Fruit fly (Drosophila melanogaster) whole organism, embryonic: ENCODE measurements around the gene CG5969.

Experiments used
- Bteb2 ChIP-seq: fragments of 200-800 bp; sonication (Bioruptor generic); optimal IDR thresholded peaks from 2 replicates; lab custom pipeline; 2016; ENCODE audit warnings: missing biosample characterization, missing genetic modification characterization
- C15 ChIP-seq: fragments of 200-800 bp; sonication (Bioruptor generic); IDR thresholded peaks from 3 replicates; pipeline ENCODE4 v1.3.6; 2022; ENCODE audit warnings: missing biosample characterization, missing genetic modification characterization
- CG10209 ChIP-seq: fragments of 200-800 bp; sonication (Bioruptor generic); optimal IDR thresholded peaks from 3 replicates; lab custom pipeline; 2017; ENCODE audit warnings: missing biosample characterization, mild to moderate bottlenecking, missing genetic modification characterization, missing genetic modification reagents
- CG11456 ChIP-seq: fragments of 200-800 bp; sonication (Bioruptor generic); IDR thresholded peaks from 3 replicates; pipeline ENCODE4 v1.3.6; 2022; ENCODE audit warnings: missing biosample characterization, missing genetic modification characterization
- CG11504 ChIP-seq: fragments of 200-800 bp; sonication (Bioruptor generic); optimal IDR thresholded peaks from 3 replicates; lab custom pipeline; 2019; ENCODE audit warnings: missing biosample characterization, mild to moderate bottlenecking, missing genetic modification characterization, moderate library complexity
- CG13287 ChIP-seq: fragments of 200-800 bp; sonication (Bioruptor generic); IDR thresholded peaks from 2 replicates; pipeline ENCODE4 v1.3.6; 2022; ENCODE audit warnings: missing biosample characterization, missing genetic modification characterization; ENCODE audit not compliant: partially characterized antibody
- CG16813 ChIP-seq: fragments of 200-800 bp; sonication (Bioruptor generic); IDR thresholded peaks from 3 replicates; pipeline ENCODE4 v1.3.6; 2022; ENCODE audit warnings: missing biosample characterization, missing genetic modification characterization; ENCODE audit not compliant: partially characterized antibody
- CG31224 ChIP-seq: fragments of 200-800 bp; sonication (Bioruptor generic); IDR thresholded peaks from 2 replicates; pipeline ENCODE4 v1.3.6; 2022; ENCODE audit warnings: missing biosample characterization, missing genetic modification characterization
- CG3838 ChIP-seq: fragments of 200-800 bp; sonication (Bioruptor generic); optimal IDR thresholded peaks from 3 replicates; lab custom pipeline; 2016; ENCODE audit warnings: missing biosample characterization, missing genetic modification characterization
- CG4282 ChIP-seq: fragments of 200-800 bp; sonication (Bioruptor generic); optimal IDR thresholded peaks from 2 replicates; lab custom pipeline; 2016; ENCODE audit warnings: missing biosample characterization, missing genetic modification characterization
- CG6175 ChIP-seq: fragments of 200-800 bp; sonication (Bioruptor generic); IDR thresholded peaks from 3 replicates; pipeline ENCODE4 v1.3.6; 2022; ENCODE audit warnings: missing biosample characterization, missing genetic modification characterization
- CG9817 ChIP-seq: fragments of 200-800 bp; sonication (Bioruptor generic); optimal IDR thresholded peaks from 2 replicates; lab custom pipeline; 2018; ENCODE audit warnings: missing biosample characterization, mild to moderate bottlenecking, missing genetic modification characterization, moderate library complexity
- Dbx ChIP-seq: fragments of 200-800 bp; sonication (Bioruptor generic); IDR thresholded peaks from 3 replicates; pipeline ENCODE4 v1.3.6; 2022; ENCODE audit warnings: missing biosample characterization, missing genetic modification characterization
- Dfd ChIP-seq, 2 experiments: fragments of >200 bp; optimal IDR thresholded peaks; 2 replicates each; lab custom pipeline; 2017; ENCODE audit warnings: missing biosample characterization in 2 of 2, missing genetic modification characterization in 2 of 2
- Dip3 ChIP-seq: fragments of 200-800 bp; sonication (Bioruptor generic); optimal IDR thresholded peaks from 3 replicates; lab custom pipeline; 2016; ENCODE audit warnings: missing biosample characterization, missing genetic modification characterization
- Fer2 ChIP-seq: fragments of 200-800 bp; sonication (Bioruptor generic); optimal IDR thresholded peaks from 2 replicates; lab custom pipeline; 2018; ENCODE audit warnings: missing biosample characterization, mild to moderate bottlenecking, missing genetic modification characterization, moderate library complexity
- HmgD ChIP-seq: fragments of 200-800 bp; sonication (Bioruptor generic); optimal IDR thresholded peaks from 3 replicates; lab custom pipeline; 2016; ENCODE audit warnings: missing biosample characterization, missing genetic modification characterization
- Med ChIP-seq: fragments of 200-800 bp; sonication (Bioruptor generic); peaks from one replicate; lab custom pipeline; 2016; ENCODE audit warnings: missing biosample characterization, missing genetic modification characterization, mild to moderate bottlenecking, inconsistent platforms, moderate library complexity
- Mrtf ChIP-seq: fragments of 200-800 bp; sonication (Bioruptor generic); IDR thresholded peaks from 3 replicates; pipeline ENCODE4 v1.3.6; 2022; ENCODE audit warnings: missing biosample characterization, missing genetic modification characterization
- Nf-YA ChIP-seq: fragments of 200-800 bp; sonication (Bioruptor generic); IDR thresholded peaks from 2 replicates; pipeline ENCODE4 v1.3.6; 2022; ENCODE audit warnings: missing biosample characterization, missing genetic modification characterization
- NfI ChIP-seq: fragments of 200-800 bp; sonication (Bioruptor generic); optimal IDR thresholded peaks from 3 replicates; lab custom pipeline; 2018; ENCODE audit warnings: missing biosample characterization, mild to moderate bottlenecking, missing genetic modification characterization, moderate library complexity
- PHDP ChIP-seq: fragments of 200-800 bp; sonication (Bioruptor generic); optimal IDR thresholded peaks from 3 replicates; lab custom pipeline; 2018; ENCODE audit warnings: missing biosample characterization, mild to moderate bottlenecking, missing genetic modification characterization, moderate library complexity
- Pdp1 ChIP-seq, 2 experiments: fragments of 200-800 bp; sonication (Bioruptor generic); optimal IDR thresholded peaks; 3 replicates each; lab custom pipeline; 2016; ENCODE audit warnings: missing biosample characterization in 2 of 2, missing genetic modification characterization in 2 of 2, mild to moderate bottlenecking in 1 of 2, moderate library complexity in 1 of 2
- Rfx ChIP-seq: fragments of 200-800 bp; sonication (Bioruptor generic); IDR thresholded peaks from 2 replicates; pipeline ENCODE4 v1.3.6; 2022; ENCODE audit warnings: missing biosample characterization, missing genetic modification characterization
- YL-1 ChIP-seq: fragments of 200-800 bp; sonication (Bioruptor generic); optimal IDR thresholded peaks from 3 replicates; lab custom pipeline; 2017; ENCODE audit warnings: missing biosample characterization, mild to moderate bottlenecking, missing genetic modification characterization
- az2 ChIP-seq: fragments of 200-800 bp; sonication (Bioruptor generic); optimal IDR thresholded peaks from 3 replicates; lab custom pipeline; 2016; ENCODE audit warnings: missing biosample characterization, missing genetic modification characterization
- cas ChIP-seq: fragments of 200-800 bp; sonication (Bioruptor generic); IDR thresholded peaks from 2 replicates; pipeline ENCODE4 v1.3.6; 2022; ENCODE audit warnings: missing biosample characterization, missing genetic modification characterization
- cato ChIP-seq: fragments of 200-800 bp; sonication (Bioruptor generic); optimal IDR thresholded peaks from 2 replicates; lab custom pipeline; 2016; ENCODE audit warnings: missing biosample characterization, missing genetic modification characterization, borderline replicate concordance
- cg ChIP-seq: fragments of 200-800 bp; sonication (Bioruptor generic); optimal IDR thresholded peaks from 3 replicates; lab custom pipeline; 2019; ENCODE audit warnings: missing biosample characterization, mild to moderate bottlenecking, missing genetic modification characterization, moderate library complexity
- ci ChIP-seq: fragments of 200-800 bp; sonication (Bioruptor generic); IDR thresholded peaks from 3 replicates; pipeline ENCODE4 v1.3.6; 2022; ENCODE audit warnings: missing biosample characterization, missing genetic modification characterization
- crp ChIP-seq, 2 experiments: fragments of 200-800 bp; sonication (Bioruptor generic); optimal IDR thresholded peaks; 2 replicates in 1 of 2; 3 replicates in 1 of 2; lab custom pipeline; 2017; ENCODE audit warnings: missing biosample characterization in 2 of 2, missing genetic modification characterization in 2 of 2, mild to moderate bottlenecking in 1 of 2, moderate library complexity in 1 of 2
- dimm ChIP-seq: fragments of 200-800 bp; sonication (Bioruptor generic); IDR thresholded peaks from 2 replicates; pipeline ENCODE4 v1.3.6; 2022; ENCODE audit warnings: missing biosample characterization, missing genetic modification characterization
- dmrt99B ChIP-seq: fragments of 200-800 bp; sonication (Bioruptor generic); optimal IDR thresholded peaks from 2 replicates; lab custom pipeline; 2018; ENCODE audit warnings: missing biosample characterization, mild to moderate bottlenecking, missing genetic modification characterization, moderate library complexity
- ems ChIP-seq: fragments of 200-800 bp; sonication (Bioruptor generic); optimal IDR thresholded peaks from 3 replicates; lab custom pipeline; 2016; ENCODE audit warnings: missing biosample characterization, missing genetic modification characterization
- fd96Cb ChIP-seq: fragments of 200-800 bp; sonication (Bioruptor generic); optimal IDR thresholded peaks from 2 replicates; lab custom pipeline; 2018; ENCODE audit warnings: missing biosample characterization, mild to moderate bottlenecking, missing genetic modification characterization, moderate library complexity
- gce ChIP-seq: fragments of 200-800 bp; sonication (Bioruptor generic); IDR thresholded peaks from 3 replicates; pipeline ENCODE4 v1.3.6; 2022; ENCODE audit warnings: missing biosample characterization, missing genetic modification characterization
- gsb ChIP-seq: fragments of 200-800 bp; sonication (Bioruptor generic); IDR thresholded peaks from 2 replicates; pipeline ENCODE4 v1.3.6; 2022; ENCODE audit warnings: missing biosample characterization, missing genetic modification characterization
- hb ChIP-seq: fragments of 200-800 bp; sonication (Bioruptor generic); IDR thresholded peaks from 3 replicates; pipeline ENCODE4 v1.3.6; 2022; ENCODE audit warnings: missing biosample characterization, missing genetic modification characterization; ENCODE audit not compliant: partially characterized antibody
- hth ChIP-seq: fragments of >200 bp; optimal IDR thresholded peaks from 2 replicates; lab custom pipeline; 2017; ENCODE audit warnings: inconsistent platforms
- inv ChIP-seq: fragments of 200-800 bp; sonication (Bioruptor generic); IDR thresholded peaks from 2 replicates; pipeline ENCODE4 v1.3.6; 2022; ENCODE audit warnings: missing biosample characterization, missing genetic modification characterization; ENCODE audit not compliant: partially characterized antibody
- lov ChIP-seq, 2 experiments: fragments of 200-800 bp in 1 of 2; fragments of >200 bp in 1 of 2; sonication (Bioruptor generic) in 1 of 2; IDR thresholded peaks in 1 of 2; optimal IDR thresholded peaks in 1 of 2; 2 replicates in 1 of 2; 3 replicates in 1 of 2; pipeline versions ENCODE4 v1.3.6 to Lab custom; 2017 to 2022; ENCODE audit warnings: missing biosample characterization in 1 of 2, missing genetic modification characterization in 1 of 2
- pan ChIP-seq, 4 experiments: fragments of >200 bp in 3 of 4; fragments of 200-800 bp in 1 of 4; sonication (Bioruptor generic) in 1 of 4; optimal IDR thresholded peaks in 3 of 4; IDR thresholded peaks in 1 of 4; 2 replicates each; pipeline versions ENCODE4 v1.3.6 to Lab custom; 2017 to 2022; ENCODE audit warnings: missing biosample characterization in 2 of 4, missing genetic modification characterization in 2 of 4, mixed read lengths in 1 of 4
- pita ChIP-seq: fragments of 200-800 bp; sonication (Bioruptor generic); optimal IDR thresholded peaks from 2 replicates; lab custom pipeline; 2017; ENCODE audit warnings: missing biosample characterization, mild to moderate bottlenecking, missing genetic modification characterization
- row ChIP-seq: fragments of 200-800 bp; sonication (Bioruptor generic); IDR thresholded peaks from 3 replicates; pipeline ENCODE4 v1.3.6; 2022; ENCODE audit warnings: missing biosample characterization, missing genetic modification characterization
- unpg ChIP-seq: fragments of 200-800 bp; sonication (Bioruptor generic); optimal IDR thresholded peaks from 3 replicates; lab custom pipeline; 2018; ENCODE audit warnings: missing biosample characterization, mild to moderate bottlenecking, missing genetic modification characterization, moderate library complexity
- yki ChIP-seq: fragments of >200 bp; optimal IDR thresholded peaks from 3 replicates; lab custom pipeline; 2018
- zen2 ChIP-seq: fragments of 200-800 bp; sonication (Bioruptor generic); IDR thresholded peaks from 3 replicates; pipeline ENCODE4 v1.3.6; 2022; ENCODE audit warnings: missing biosample characterization, missing genetic modification characterization; ENCODE audit not compliant: partially characterized antibody

Gene CG5969

dm6 chr3L:20493417-20494261 is 20.1 kb downstream of the CG5969 start (continued):
- TF ChIP-seq ems (GFP tag; lab: Kevin White, UChicago), result peak; percentile 20
- peak; percentile 56 for TF ChIP-seq CG10209 (GFP tag; lab: Kevin White, UChicago)
- TF ChIP-seq Pdp1 (GFP tag; optimal IDR thresholded peaks at IDR 0.05; lab: Kevin White, UChicago), result peak; percentile 37 to 53
- TF ChIP-seq fd96Cb, result peak; percentile 73
- TF ChIP-seq Bteb2 (GFP tag; lab: Kevin White, UChicago), result peak; percentile 60
- no peak for TF ChIP-seq Dfd (GFP tag; optimal IDR thresholded peaks at IDR 0.05; lab: Kevin White, UChicago)
- TF ChIP-seq row (GFP tag; lab: Robert Waterston, UW), result peak; percentile 91
- TF ChIP-seq CG6175, result no peak
- no peak for TF ChIP-seq pita (GFP tag; lab: Kevin White, UChicago)
- peak in 1 of 2 experiments; percentile 61 for TF ChIP-seq crp (GFP tag; optimal IDR thresholded peaks at IDR 0.05; lab: Kevin White, UChicago)
- peak; percentile 77 for TF ChIP-seq CG31224 (GFP tag; lab: Robert Waterston, UW)
- TF ChIP-seq cas (GFP tag; lab: Robert Waterston, UW), result no peak; the same call in 1 of the 2 replicates
- TF ChIP-seq Dip3, result peak; percentile 67
- peak; percentile 69 for TF ChIP-seq ci (GFP tag; lab: Robert Waterston, UW)
- peak; percentile 90 for TF ChIP-seq CG11504 (tag; lab: Kevin White, UChicago)
- peak; percentile 58 for TF ChIP-seq NfI (GFP tag; lab: Kevin White, UChicago)
- TF ChIP-seq dmrt99B (tag; lab: Kevin White, UChicago), result peak; percentile 85
- TF ChIP-seq CG9817 (tag; lab: Kevin White, UChicago), result peak; percentile 27
- TF ChIP-seq Dbx (GFP tag; lab: Robert Waterston, UW), result peak; percentile 83
- peak; percentile 50 for TF ChIP-seq az2
- TF ChIP-seq C15 (GFP tag; lab: Robert Waterston, UW), result 0 out of 3 replicates have a peak, but pooled peaks have one; percentile 39
- TF ChIP-seq cato (GFP tag; lab: Kevin White, UChicago), result peak; percentile 11
- peak; percentile 71; the same call in 2 of the 3 replicates for TF ChIP-seq CG11456 (GFP tag; lab: Robert Waterston, UW)
- TF ChIP-seq cg (GFP tag; lab: Kevin White, UChicago), result peak; percentile 29
- peak; percentile 86 for TF ChIP-seq Med (GFP tag; lab: Kevin White, UChicago)
- TF ChIP-seq Rfx (GFP tag; lab: Robert Waterston, UW), result peak; percentile 83
- peak; percentile 64; the same call in 1 of the 3 replicates for TF ChIP-seq Mrtf (GFP tag; lab: Robert Waterston, UW)
- peak; percentile 85 for TF ChIP-seq PHDP (tag; lab: Kevin White, UChicago)
- TF ChIP-seq dimm (GFP tag; lab: Robert Waterston, UW), result no peak
- no peak for TF ChIP-seq pan (optimal IDR thresholded peaks at IDR 0.05; lab: Kevin White, UChicago)
- peak in 1 of 2 experiments; percentile 87 for TF ChIP-seq pan (GFP tag; optimal IDR thresholded peaks at IDR 0.05 in 1 of 2, IDR thresholded peaks at IDR 0.05 in 1 of 2)
- TF ChIP-seq CG16813 (GFP tag; lab: Robert Waterston, UW), result no peak
- TF ChIP-seq gce (GFP tag; lab: Robert Waterston, UW), result 0 out of 3 replicates have a peak, but pooled peaks have one; percentile 47
- no peak for TF ChIP-seq lov (optimal IDR thresholded peaks at IDR 0.05; lab: Kevin White, UChicago)
- TF ChIP-seq lov (GFP tag; IDR thresholded peaks at IDR 0.05; lab: Robert Waterston, UW), result no peak; the same call in 2 of the 3 replicates
- no peak for TF ChIP-seq YL-1 (GFP tag; lab: Kevin White, UChicago)
- peak; percentile 37 for TF ChIP-seq CG3838 (GFP tag; lab: Kevin White, UChicago)
- TF ChIP-seq inv (GFP tag; lab: Robert Waterston, UW), result no peak
- no peak for TF ChIP-seq CG4282 (GFP tag; lab: Kevin White, UChicago)
- TF ChIP-seq CG13287 (GFP tag; lab: Robert Waterston, UW), result peak; percentile 21; the same call in 1 of the 2 replicates
- TF ChIP-seq HmgD (GFP tag; lab: Kevin White, UChicago), result no peak
- TF ChIP-seq unpg (GFP tag; lab: Kevin White, UChicago), result peak; percentile 83
- TF ChIP-seq gsb (GFP tag; lab: Robert Waterston, UW), result 0 out of 2 replicates have a peak, but pooled peaks have one; percentile 41
- TF ChIP-seq Fer2 (tag; lab: Kevin White, UChicago), result no peak
- TF ChIP-seq yki (lab: Kevin White, UChicago), result no peak
- no peak for TF ChIP-seq zen2 (GFP tag; lab: Robert Waterston, UW)
- TF ChIP-seq hb, result no peak
- TF ChIP-seq Nf-YA, result peak; percentile 71
- no peak for TF ChIP-seq hth (lab: Kevin White, UChicago)
